Worm (Caenorhabditis elegans) whole organism, L1 larva: ENCODE results near the gene Y53G8AR.8.

Experiments used
- C34B4.2 ChIP-seq: sonication (generic microtip); optimal IDR thresholded peaks from 2 replicates; lab custom pipeline; 2017; ENCODE audit warnings: mild to moderate bottlenecking, missing genetic modification characterization, missing compliant biosample characterization
- F16B12.6 ChIP-seq: fragments of 150-350 bp; optimal IDR thresholded peaks from 2 replicates; lab custom pipeline; 2014; ENCODE audit warnings: missing biosample characterization, missing genetic modification characterization
- Y116A8C.19 ChIP-seq: sonication (generic microtip); optimal IDR thresholded peaks from 2 replicates; lab custom pipeline; 2016; ENCODE audit warnings: missing compliant biosample characterization, missing genetic modification characterization, borderline replicate concordance
- ceh-63 ChIP-seq: fragments of 200-800 bp; sonication (Bioruptor generic); optimal IDR thresholded peaks from 2 replicates; lab custom pipeline; 2018; ENCODE audit warnings: mild to moderate bottlenecking, missing genetic modification characterization, missing compliant biosample characterization
- ceh-82 ChIP-seq, 3 experiments: fragments of 150-350 bp in 1 of 3; sonication (generic microtip) in 2 of 3; optimal IDR thresholded peaks; 2 replicates each; lab custom pipeline; 2014 to 2017; ENCODE audit warnings: missing biosample characterization in 3 of 3, missing genetic modification characterization in 3 of 3
- ceh-90 ChIP-seq: sonication (generic microtip); optimal IDR thresholded peaks from 2 replicates; lab custom pipeline; 2016; ENCODE audit warnings: missing genetic modification characterization, missing compliant biosample characterization
- dsc-1 ChIP-seq: sonication (generic microtip); optimal IDR thresholded peaks from 2 replicates; lab custom pipeline; 2016; ENCODE audit warnings: mild to moderate bottlenecking, missing genetic modification characterization, missing compliant biosample characterization
- efl-1 ChIP-seq, 4 experiments: fragments of 150-350 bp; optimal IDR thresholded peaks in 3 of 4; peaks in 1 of 4; 1 replicate in 1 of 4; 2 replicates in 3 of 4; lab custom pipeline; 2014; ENCODE audit warnings: missing biosample characterization in 2 of 4, missing genetic modification characterization in 2 of 4, missing genetic modification reagents in 2 of 4
- fkh-10 ChIP-seq: sonication (generic microtip); optimal IDR thresholded peaks from 2 replicates; lab custom pipeline; 2017; ENCODE audit warnings: missing biosample characterization, missing genetic modification reagents, missing genetic modification characterization
- fkh-8 ChIP-seq: sonication (generic microtip); optimal IDR thresholded peaks from 2 replicates; lab custom pipeline; 2016; ENCODE audit warnings: mild to moderate bottlenecking, missing genetic modification characterization, missing compliant biosample characterization
- grh-1 ChIP-seq: fragments of 200-800 bp; sonication (Bioruptor generic); IDR thresholded peaks from 2 replicates; pipeline ENCODE4 v1.3.6; 2022; ENCODE audit warnings: missing genetic modification reagents, missing genetic modification characterization, missing compliant biosample characterization
- hlh-17 ChIP-seq: fragments of 200-800 bp; sonication (Bioruptor generic); optimal IDR thresholded peaks from 2 replicates; lab custom pipeline; 2018; ENCODE audit warnings: missing genetic modification characterization, mild to moderate bottlenecking, missing compliant biosample characterization, moderate library complexity, borderline replicate concordance
- hlh-4 ChIP-seq: sonication (generic microtip); optimal IDR thresholded peaks from 2 replicates; lab custom pipeline; 2016; ENCODE audit warnings: mild to moderate bottlenecking, missing genetic modification characterization, missing compliant biosample characterization
- irx-1 ChIP-seq: sonication (generic microtip); optimal IDR thresholded peaks from 2 replicates; lab custom pipeline; 2016; ENCODE audit warnings: missing genetic modification characterization, missing compliant biosample characterization
- isw-1 ChIP-seq: fragments of 200-800 bp; sonication (Bioruptor generic); IDR thresholded peaks from 2 replicates; pipeline ENCODE4 v1.3.6; 2022; ENCODE audit warnings: missing genetic modification characterization, missing compliant biosample characterization
- jun-1 ChIP-seq: fragments of 150-350 bp; optimal IDR thresholded peaks from 2 replicates; lab custom pipeline; 2014; ENCODE audit warnings: missing biosample characterization, missing genetic modification reagents, missing genetic modification characterization
- lin-14 ChIP-seq: fragments of 200-800 bp; sonication (Bioruptor generic); optimal IDR thresholded peaks from 2 replicates; lab custom pipeline; 2018; ENCODE audit warnings: mild to moderate bottlenecking, missing genetic modification characterization, moderate library complexity, missing compliant biosample characterization
- lin-15B ChIP-seq: fragments of 150-350 bp; sonication (generic microtip); optimal IDR thresholded peaks from 3 replicates; lab custom pipeline; 2014; ENCODE audit warnings: missing biosample characterization, missing genetic modification characterization
- lin-35 ChIP-seq, 2 experiments: fragments of 150-350 bp; optimal IDR thresholded peaks; 2 replicates each; lab custom pipeline; 2014; ENCODE audit warnings: missing biosample characterization in 2 of 2, missing genetic modification characterization in 2 of 2, missing genetic modification reagents in 2 of 2
- lin-39 ChIP-seq: fragments of 150-350 bp; optimal IDR thresholded peaks from 2 replicates; lab custom pipeline; 2014; ENCODE audit warnings: missing biosample characterization, missing genetic modification reagents, missing genetic modification characterization
- lir-3 ChIP-seq: sonication (generic microtip); optimal IDR thresholded peaks from 2 replicates; lab custom pipeline; 2016; ENCODE audit warnings: mild to moderate bottlenecking, missing genetic modification characterization, moderate library complexity, missing compliant biosample characterization; ENCODE audit not compliant: poor library complexity
- lsy-2 ChIP-seq, 2 experiments: fragments of 150-350 bp; optimal IDR thresholded peaks; 2 replicates each; lab custom pipeline; 2014; ENCODE audit warnings: missing biosample characterization in 2 of 2, missing genetic modification characterization in 2 of 2
- nhr-20 ChIP-seq: sonication (generic microtip); optimal IDR thresholded peaks from 2 replicates; lab custom pipeline; 2016; ENCODE audit warnings: mild to moderate bottlenecking, missing genetic modification characterization, missing compliant biosample characterization
- nhr-71 ChIP-seq: sonication (generic microtip); optimal IDR thresholded peaks from 2 replicates; lab custom pipeline; 2016; ENCODE audit warnings: mild to moderate bottlenecking, missing genetic modification characterization, moderate library complexity, missing compliant biosample characterization
- nhr-76 ChIP-seq: sonication (generic microtip); optimal IDR thresholded peaks from 2 replicates; lab custom pipeline; 2017; ENCODE audit warnings: missing biosample characterization, missing genetic modification characterization
- nhr-77 ChIP-seq: fragments of 150-350 bp; optimal IDR thresholded peaks from 2 replicates; lab custom pipeline; 2014; ENCODE audit warnings: missing biosample characterization, missing genetic modification characterization
- nhr-84 ChIP-seq: sonication (generic microtip); optimal IDR thresholded peaks from 2 replicates; lab custom pipeline; 2017; ENCODE audit warnings: missing biosample characterization, missing genetic modification characterization
- nhr-85 ChIP-seq: sonication (generic microtip); peaks from one replicate; lab custom pipeline; 2016; ENCODE audit warnings: missing genetic modification characterization, inconsistent platforms, missing compliant biosample characterization
- pax-3 ChIP-seq: fragments of 200-800 bp; sonication (Bioruptor generic); optimal IDR thresholded peaks from 2 replicates; lab custom pipeline; 2018; ENCODE audit warnings: mild to moderate bottlenecking, missing genetic modification characterization, moderate library complexity, missing compliant biosample characterization
- skn-1 ChIP-seq: fragments of 150-350 bp; optimal IDR thresholded peaks from 2 replicates; lab custom pipeline; 2014; ENCODE audit warnings: missing biosample characterization, missing genetic modification characterization
- snpc-4 ChIP-seq: fragments of 150-350 bp; optimal IDR thresholded peaks from 2 replicates; lab custom pipeline; 2014; ENCODE audit warnings: missing biosample characterization, missing genetic modification characterization
- sox-4 ChIP-seq: sonication (generic microtip); optimal IDR thresholded peaks from 2 replicates; lab custom pipeline; 2016; ENCODE audit warnings: missing genetic modification characterization, missing compliant biosample characterization
- sup-37 ChIP-seq: fragments of 200-800 bp; sonication (Bioruptor generic); optimal IDR thresholded peaks from 2 replicates; lab custom pipeline; 2018; ENCODE audit warnings: mild to moderate bottlenecking, missing genetic modification characterization, missing compliant biosample characterization
- swsn-7 ChIP-seq: sonication (generic microtip); optimal IDR thresholded peaks from 2 replicates; lab custom pipeline; 2016; ENCODE audit warnings: missing genetic modification characterization, missing compliant biosample characterization
- tbx-2 ChIP-seq: sonication (generic microtip); optimal IDR thresholded peaks from 2 replicates; lab custom pipeline; 2016; ENCODE audit warnings: missing genetic modification characterization, missing compliant biosample characterization
- tlp-1 ChIP-seq: fragments of 150-350 bp; optimal IDR thresholded peaks from 2 replicates; lab custom pipeline; 2014; ENCODE audit warnings: missing biosample characterization, missing genetic modification characterization
- unc-30 ChIP-seq: sonication (generic microtip); optimal IDR thresholded peaks from 2 replicates; lab custom pipeline; 2017; ENCODE audit warnings: missing biosample characterization, missing genetic modification characterization
- unc-62 ChIP-seq: fragments of 150-350 bp; optimal IDR thresholded peaks from 2 replicates; lab custom pipeline; 2014; ENCODE audit warnings: missing biosample characterization, missing genetic modification reagents, missing genetic modification characterization
- unc-98 ChIP-seq: fragments of 200-800 bp; sonication (Bioruptor generic); IDR thresholded peaks from 2 replicates; pipeline ENCODE4 v1.3.6; 2022; ENCODE audit warnings: missing genetic modification characterization, missing compliant biosample characterization
- vab-15 ChIP-seq: sonication (generic microtip); optimal IDR thresholded peaks from 2 replicates; lab custom pipeline; 2017; ENCODE audit warnings: missing genotype, mild to moderate bottlenecking, missing genetic modification characterization, missing compliant biosample characterization
- zip-4 ChIP-seq: fragments of 200-800 bp; sonication (Bioruptor generic); optimal IDR thresholded peaks from 2 replicates; lab custom pipeline; 2018; ENCODE audit warnings: mild to moderate bottlenecking, missing genetic modification characterization, moderate library complexity, missing compliant biosample characterization

Gene Y53G8AR.8

DNA sequence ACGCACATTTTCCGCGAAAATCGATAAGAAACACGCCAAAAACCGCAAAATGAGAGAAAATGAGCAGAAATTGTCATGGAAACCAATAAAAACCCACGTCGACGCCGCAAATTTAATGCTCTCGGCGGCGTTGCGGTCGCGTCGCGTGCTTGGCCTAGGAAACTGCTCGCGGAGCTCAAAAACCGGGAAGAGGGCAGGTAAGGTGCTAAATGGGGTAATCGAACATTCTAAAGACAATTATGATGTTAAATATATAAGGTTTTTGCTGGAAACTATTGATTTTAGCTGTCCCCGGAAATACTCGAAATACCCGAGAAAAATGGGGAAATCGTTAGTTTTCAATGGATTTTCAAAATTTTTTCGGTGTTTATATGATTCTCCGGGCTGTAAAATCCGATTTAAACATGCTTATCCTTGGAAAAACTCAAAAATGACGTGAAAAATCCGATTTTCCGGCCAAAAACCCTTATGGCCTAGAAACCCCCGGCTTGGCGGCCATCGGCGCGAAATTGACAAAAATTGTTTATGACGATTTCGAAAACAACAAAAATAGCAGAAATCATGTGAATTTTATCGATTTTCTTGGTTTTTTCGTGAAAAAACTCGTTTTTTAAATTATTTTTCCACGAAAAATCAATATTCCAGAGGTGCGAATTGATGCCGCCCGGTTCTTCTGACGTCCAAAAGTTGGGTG is 28.3 kb upstream of the Y53G8AR.8 start, which contains the start of gene phf-15 (continued):
- TF ChIP-seq lin-39 (tag; lab: Kevin White, UChicago) (no peak), efl-1 (optimal IDR thresholded peaks at IDR 0.05; lab: Kevin White, UChicago) (peak; percentile 20 to 27), efl-1 (GFP tag; optimal IDR thresholded peaks at IDR 0.05 in 1 of 2; lab: Kevin White, UChicago) (peak; percentile 6 to 89), lsy-2 (tag; optimal IDR thresholded peaks at IDR 0.05; lab: Kevin White, UChicago) (peak in 1 of 2 experiments; percentile 39), unc-98 (GFP tag; lab: Robert Waterston, UW) (no peak), tlp-1 (tag; lab: Kevin White, UChicago) (no peak), fkh-10 (no peak), unc-30 (tag; lab: Kevin White, UChicago) (no peak), ceh-82 (tag; optimal IDR thresholded peaks at IDR 0.05; lab: Kevin White, UChicago) (peak in 1 of 3 experiments; percentile 12), nhr-85 (tag; lab: Kevin White, UChicago) (peak; percentile 72), tbx-2 (tag; lab: Kevin White, UChicago) (peak; percentile 31), lir-3 (tag; lab: Kevin White, UChicago) (no peak), irx-1 (tag; lab: Kevin White, UChicago) (peak; percentile 58), F16B12.6 (tag; lab: Kevin White, UChicago) (peak; percentile 38), jun-1 (tag; lab: Kevin White, UChicago) (no peak), C34B4.2 (no peak), hlh-4 (tag; lab: Kevin White, UChicago) (no peak), ceh-63 (GFP tag; lab: Kevin White, UChicago) (no peak), grh-1 (GFP tag; lab: Robert Waterston, UW) (no peak), fkh-8 (tag; lab: Kevin White, UChicago) (peak; percentile 55), isw-1 (GFP tag; lab: Robert Waterston, UW) (peak; percentile 29; the same call in 1 of the 2 replicates), snpc-4 (tag; lab: Kevin White, UChicago) (no peak), lin-15B (tag; lab: Kevin White, UChicago) (no peak), skn-1 (tag; lab: Kevin White, UChicago) (peak; percentile 12), vab-15 (tag; lab: Kevin White, UChicago) (peak; percentile 16), swsn-7 (tag; lab: Kevin White, UChicago) (no peak), nhr-20 (tag; lab: Kevin White, UChicago) (no peak), nhr-71 (tag; lab: Kevin White, UChicago) (no peak), lin-14 (GFP tag; lab: Kevin White, UChicago) (no peak), unc-62 (no peak), Y116A8C.19 (tag; lab: Kevin White, UChicago) (no peak), pax-3 (peak; percentile 27), ceh-90 (peak; percentile 81), lin-35 (GFP tag; optimal IDR thresholded peaks at IDR 0.05; lab: Kevin White, UChicago) (peak; percentile 13 to 14), sup-37 (no peak), zip-4 (no peak)

DNA sequence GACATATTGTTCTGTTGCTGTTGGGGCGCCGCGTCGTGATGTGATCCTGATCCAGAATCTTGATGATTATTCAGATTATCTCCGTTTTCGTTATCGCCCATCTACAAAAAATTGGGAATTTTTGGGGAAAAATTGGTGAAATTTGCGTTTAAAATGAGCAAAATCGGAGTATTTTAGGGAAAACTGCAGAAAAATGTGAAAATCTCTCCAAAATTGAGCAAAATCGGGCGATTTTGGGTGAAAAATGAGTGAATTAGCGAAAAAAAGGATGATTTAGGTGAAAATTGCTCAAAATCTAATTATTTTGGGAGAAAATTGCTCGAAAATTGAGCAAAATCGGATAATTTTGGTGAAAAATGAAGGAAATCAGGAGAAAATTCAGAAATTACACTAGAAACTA is 27.0 kb upstream of the Y53G8AR.8 start, which contains the start of gene Y53G8AR.9:
Gene Y53G8AR.9, minus strand, starts transcription at position 101 of the 400 bp plus-strand sequence.
- TF ChIP-seq nhr-77 (tag; lab: Kevin White, UChicago) (no peak), dsc-1 (no peak), lin-15B (tag; lab: Kevin White, UChicago) (no peak), hlh-17 (no peak)

DNA sequence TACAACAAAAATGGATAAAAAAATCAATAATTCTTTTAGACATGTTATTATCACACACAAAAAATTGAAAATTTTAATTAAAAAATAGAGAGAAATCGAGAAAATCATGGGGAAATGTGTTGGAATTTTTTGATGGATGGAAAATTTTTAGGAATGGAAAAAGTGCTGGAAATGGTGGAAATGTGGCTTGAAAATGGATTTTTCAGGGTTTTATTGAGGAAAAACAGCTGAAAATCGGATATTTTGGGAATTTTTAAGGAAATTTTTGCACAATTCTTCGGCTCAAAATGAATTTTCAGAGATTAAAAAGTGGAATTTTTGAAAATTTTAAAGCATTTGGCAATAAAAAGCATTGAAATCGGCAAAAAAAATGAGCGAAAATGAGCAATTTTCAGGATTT is 23.8 kb upstream of the Y53G8AR.8 start:
- TF ChIP-seq sox-4 (tag; lab: Kevin White, UChicago), result no peak
- TF ChIP-seq efl-1 (optimal IDR thresholded peaks at IDR 0.05; lab: Kevin White, UChicago), result no peak
- peak in 1 of 2 experiments; percentile 66 for TF ChIP-seq efl-1 (GFP tag; optimal IDR thresholded peaks at IDR 0.05 in 1 of 2; lab: Kevin White, UChicago)
- TF ChIP-seq nhr-84 (tag; lab: Kevin White, UChicago), result no peak
- TF ChIP-seq nhr-76 (tag; lab: Kevin White, UChicago), result no peak
